Worm (Caenorhabditis elegans) whole organism, mixed stage, embryonic: ENCODE data around the gene dos-1.

Source experiments
- M03D4.4 ChIP-seq: sonication (generic microtip); optimal IDR thresholded peaks from 2 replicates; lab custom pipeline; 2017; ENCODE audit warnings: mild to moderate bottlenecking, missing genetic modification characterization, missing compliant biosample characterization
- bed-3 ChIP-seq: fragments of 200-800 bp; sonication (Bioruptor generic); optimal IDR thresholded peaks from 3 replicates; lab custom pipeline; 2018; ENCODE audit warnings: mild to moderate bottlenecking, missing genetic modification characterization, moderate library complexity, missing compliant biosample characterization
- blmp-1 ChIP-seq: fragments of 150-350 bp; optimal IDR thresholded peaks from 2 replicates; lab custom pipeline; 2014; ENCODE audit warnings: missing biosample characterization, missing genetic modification characterization
- ceh-39 ChIP-seq: fragments of 150-350 bp; optimal IDR thresholded peaks from 2 replicates; lab custom pipeline; 2014; ENCODE audit warnings: missing biosample characterization, missing genetic modification characterization
- ceh-43 ChIP-seq: fragments of 200-800 bp; sonication (Bioruptor generic); optimal IDR thresholded peaks from 2 replicates; lab custom pipeline; 2018; ENCODE audit warnings: mild to moderate bottlenecking, missing genetic modification characterization, moderate library complexity, missing compliant biosample characterization
- ceh-83 ChIP-seq: fragments of 200-800 bp; sonication (Bioruptor generic); optimal IDR thresholded peaks from 2 replicates; lab custom pipeline; 2018; ENCODE audit warnings: mild to moderate bottlenecking, missing genetic modification characterization, missing compliant biosample characterization
- ces-1 ChIP-seq: fragments of 150-350 bp; optimal IDR thresholded peaks from 2 replicates; lab custom pipeline; 2014; ENCODE audit warnings: missing biosample characterization, missing genetic modification reagents, missing genetic modification characterization
- cnd-1 ChIP-seq: fragments of 200-800 bp; sonication (Bioruptor generic); optimal IDR thresholded peaks from 2 replicates; lab custom pipeline; 2018; ENCODE audit warnings: mild to moderate bottlenecking, missing genetic modification characterization, missing compliant biosample characterization
- drap-1 ChIP-seq: fragments of 200-800 bp; sonication (Bioruptor generic); optimal IDR thresholded peaks from 3 replicates; lab custom pipeline; 2018; ENCODE audit warnings: mild to moderate bottlenecking, missing genetic modification characterization, missing compliant biosample characterization
- elt-1 ChIP-seq: sonication (generic microtip); optimal IDR thresholded peaks from 2 replicates; lab custom pipeline; 2017; ENCODE audit warnings: missing genetic modification characterization, mild to moderate bottlenecking, missing compliant biosample characterization, antibody characterized with exemption, moderate library complexity, borderline replicate concordance; ENCODE audit not compliant: insufficient read depth
- elt-3 ChIP-seq: fragments of 150-350 bp; optimal IDR thresholded peaks from 2 replicates; lab custom pipeline; 2014; ENCODE audit warnings: missing biosample characterization, missing genetic modification characterization
- flh-1 ChIP-seq: fragments of 200-800 bp; sonication (Bioruptor generic); optimal IDR thresholded peaks from 2 replicates; lab custom pipeline; 2018; ENCODE audit warnings: mild to moderate bottlenecking, missing genetic modification characterization, moderate library complexity, missing compliant biosample characterization
- ham-2 ChIP-seq: fragments of 200-800 bp; sonication (Bioruptor generic); optimal IDR thresholded peaks from 2 replicates; lab custom pipeline; 2018; ENCODE audit warnings: mild to moderate bottlenecking, missing genetic modification characterization, missing compliant biosample characterization
- hlh-1 ChIP-seq: fragments of 150-350 bp; optimal IDR thresholded peaks from 2 replicates; lab custom pipeline; 2014; ENCODE audit warnings: missing biosample characterization, missing genetic modification reagents, missing genetic modification characterization
- lin-13 ChIP-seq: fragments of 150-350 bp; optimal IDR thresholded peaks from 2 replicates; lab custom pipeline; 2014; ENCODE audit warnings: missing biosample characterization, missing genetic modification characterization
- lin-32 ChIP-seq: fragments of 200-800 bp; sonication (Bioruptor generic); optimal IDR thresholded peaks from 2 replicates; lab custom pipeline; 2018; ENCODE audit warnings: mild to moderate bottlenecking, missing genetic modification characterization, missing compliant biosample characterization
- lsy-2 ChIP-seq: fragments of 150-350 bp; optimal IDR thresholded peaks from 2 replicates; lab custom pipeline; 2014; ENCODE audit warnings: missing biosample characterization, missing genetic modification characterization
- mep-1 ChIP-seq: fragments of 150-350 bp; optimal IDR thresholded peaks from 2 replicates; lab custom pipeline; 2017; ENCODE audit warnings: missing biosample characterization, missing genetic modification reagents, missing genetic modification characterization, inconsistent platforms
- mls-2 ChIP-seq: sonication (generic microtip); optimal IDR thresholded peaks from 2 replicates; lab custom pipeline; 2016; ENCODE audit warnings: mild to moderate bottlenecking, missing genetic modification characterization, moderate library complexity, missing compliant biosample characterization
- nhr-237 ChIP-seq: fragments of 150-350 bp; optimal IDR thresholded peaks from 2 replicates; lab custom pipeline; 2014; ENCODE audit warnings: missing biosample characterization, missing genetic modification characterization
- nhr-28 ChIP-seq: fragments of 150-350 bp; optimal IDR thresholded peaks from 2 replicates; lab custom pipeline; 2014; ENCODE audit warnings: missing biosample characterization, missing genetic modification characterization
- nhr-76 ChIP-seq: sonication (generic microtip); optimal IDR thresholded peaks from 2 replicates; lab custom pipeline; 2017; ENCODE audit warnings: missing biosample characterization, missing genetic modification characterization
- pha-4 ChIP-seq: fragments of 150-350 bp; optimal IDR thresholded peaks from 2 replicates; lab custom pipeline; 2018; ENCODE audit warnings: missing biosample characterization, missing genetic modification reagents, missing genetic modification characterization
- sem-2 ChIP-seq: fragments of 200-800 bp; sonication (Bioruptor generic); optimal IDR thresholded peaks from 2 replicates; lab custom pipeline; 2018; ENCODE audit warnings: mild to moderate bottlenecking, missing genetic modification characterization, missing compliant biosample characterization
- snpc-4 ChIP-seq: fragments of 150-350 bp; optimal IDR thresholded peaks from 2 replicates; lab custom pipeline; 2014; ENCODE audit warnings: missing biosample characterization, missing genetic modification characterization
- sptf-1 ChIP-seq: sonication (generic microtip); optimal IDR thresholded peaks from 2 replicates; lab custom pipeline; 2017; ENCODE audit warnings: mild to moderate bottlenecking, missing genetic modification characterization, moderate library complexity, missing compliant biosample characterization
- tbx-8 ChIP-seq: fragments of 200-800 bp; sonication (Bioruptor generic); optimal IDR thresholded peaks from 2 replicates; lab custom pipeline; 2018; ENCODE audit warnings: mild to moderate bottlenecking, missing genetic modification characterization, moderate library complexity, missing compliant biosample characterization
- unc-120 ChIP-seq: sonication (generic microtip); optimal IDR thresholded peaks from 2 replicates; lab custom pipeline; 2017; ENCODE audit warnings: missing genetic modification characterization, missing compliant biosample characterization; ENCODE audit not compliant: poor library complexity, severe bottlenecking
- unc-62 ChIP-seq: fragments of 150-350 bp; optimal IDR thresholded peaks from 2 replicates; lab custom pipeline; 2014; ENCODE audit warnings: missing biosample characterization, missing genetic modification reagents, missing genetic modification characterization
- zip-8 ChIP-seq: fragments of 150-350 bp; optimal IDR thresholded peaks from 2 replicates; lab custom pipeline; 2014; ENCODE audit warnings: missing biosample characterization, missing genetic modification characterization

The dos-1 gene

ce11 chrIII:9114649-9115048, 10.9 kb downstream of the dos-1 start, which contains the start of gene ZK512.1:
TSS of gene ZK512.1 (plus strand) at chrIII:9114949.
- TF ChIP-seq unc-62, result no peak
- no peak for TF ChIP-seq hlh-1 (tag; lab: Kevin White, UChicago)
- TF ChIP-seq sptf-1 (tag; lab: Kevin White, UChicago), result no peak
- TF ChIP-seq elt-3 (tag; lab: Kevin White, UChicago), result no peak
- TF ChIP-seq unc-120 (tag; lab: Kevin White, UChicago), result no peak
- peak; percentile 32 for TF ChIP-seq ham-2
- TF ChIP-seq ceh-83, result no peak
- no peak for TF ChIP-seq zip-8
- no peak for TF ChIP-seq lsy-2 (tag; lab: Kevin White, UChicago)
- no peak for TF ChIP-seq mls-2 (tag; lab: Kevin White, UChicago)
- TF ChIP-seq ces-1 (GFP tag; lab: Kevin White, UChicago), result no peak
- no peak for TF ChIP-seq lin-13 (tag; lab: Kevin White, UChicago)
- no peak for TF ChIP-seq drap-1 (GFP tag; lab: Kevin White, UChicago)
- TF ChIP-seq cnd-1 (tag; lab: Kevin White, UChicago), result peak; percentile 4
- TF ChIP-seq flh-1 (GFP tag; lab: Kevin White, UChicago), result no peak
- no peak for TF ChIP-seq blmp-1 (tag; lab: Kevin White, UChicago)
- TF ChIP-seq lin-32 (GFP tag; lab: Kevin White, UChicago), result no peak
- no peak for TF ChIP-seq ceh-43 (GFP tag; lab: Kevin White, UChicago)
- peak; percentile 24 for TF ChIP-seq pha-4 (tag; lab: Kevin White, UChicago)
- TF ChIP-seq tbx-8 (GFP tag; lab: Kevin White, UChicago), result no peak
- TF ChIP-seq elt-1 (tag; lab: Kevin White, UChicago), result no peak
- no peak for TF ChIP-seq sem-2
- no peak for TF ChIP-seq mep-1 (tag; lab: Kevin White, UChicago)
- no peak for TF ChIP-seq nhr-28 (tag; lab: Kevin White, UChicago)
- no peak for TF ChIP-seq bed-3 (GFP tag; lab: Kevin White, UChicago)
- no peak for TF ChIP-seq M03D4.4 (tag; lab: Kevin White, UChicago)

ce11 chrIII:9115745-9116144, 12.0 kb downstream of the dos-1 start:
- TF ChIP-seq cnd-1 (tag; lab: Kevin White, UChicago) (no peak), nhr-237 (tag; lab: Kevin White, UChicago) (no peak), lin-32 (GFP tag; lab: Kevin White, UChicago) (no peak), nhr-28 (tag; lab: Kevin White, UChicago) (no peak), ces-1 (GFP tag; lab: Kevin White, UChicago) (no peak), flh-1 (GFP tag; lab: Kevin White, UChicago) (no peak), mls-2 (tag; lab: Kevin White, UChicago) (no peak), ceh-83 (no peak), sptf-1 (tag; lab: Kevin White, UChicago) (no peak), M03D4.4 (tag; lab: Kevin White, UChicago) (no peak), elt-3 (tag; lab: Kevin White, UChicago) (no peak), ham-2 (no peak), drap-1 (GFP tag; lab: Kevin White, UChicago) (no peak), ceh-39 (no peak), unc-120 (tag; lab: Kevin White, UChicago) (no peak), nhr-76 (tag; lab: Kevin White, UChicago) (no peak), ceh-43 (GFP tag; lab: Kevin White, UChicago) (no peak)

ce11 chrIII:9118314-9118850, 14.6 kb downstream of the dos-1 start, which contains the start of gene grl-11:
TSS of gene grl-11 (minus strand) at chrIII:9118364.
- no peak for TF ChIP-seq zip-8
- no peak for TF ChIP-seq nhr-76 (tag; lab: Kevin White, UChicago)
- peak; percentile 25 for TF ChIP-seq cnd-1 (tag; lab: Kevin White, UChicago)
- TF ChIP-seq hlh-1 (tag; lab: Kevin White, UChicago), result peak; percentile 74
- TF ChIP-seq snpc-4 (tag; lab: Kevin White, UChicago), result no peak
- no peak for TF ChIP-seq lin-32 (GFP tag; lab: Kevin White, UChicago)
- TF ChIP-seq, all 35 proteins: peak for 2

ce11 chrIII:9118921-9119606, 15.3 kb downstream of the dos-1 start, which contains the start of gene ced-11:
TSS of gene ced-11 (plus strand) at chrIII:9119556.
- no peak for TF ChIP-seq nhr-76 (tag; lab: Kevin White, UChicago)
